Worm (Caenorhabditis elegans) whole organism, L2 larva: ENCODE measurements around the gene cisd-3.1.

Experiments used
- C34F6.9 ChIP-seq: fragments of 150-350 bp; optimal IDR thresholded peaks from 2 replicates; lab custom pipeline; 2014; ENCODE audit warnings: missing biosample characterization, missing genetic modification characterization
- F13H6.1 ChIP-seq: sonication (generic microtip); optimal IDR thresholded peaks from 2 replicates; lab custom pipeline; 2016; ENCODE audit warnings: missing genetic modification characterization, missing compliant biosample characterization
- R02D3.7 ChIP-seq: fragments of 150-350 bp; optimal IDR thresholded peaks from 2 replicates; lab custom pipeline; 2014; ENCODE audit warnings: missing biosample characterization, missing genetic modification characterization
- Y55F3AM.14 ChIP-seq: fragments of 200-800 bp; sonication (Bioruptor generic); optimal IDR thresholded peaks from 2 replicates; lab custom pipeline; 2018; ENCODE audit warnings: mild to moderate bottlenecking, missing genetic modification characterization, missing compliant biosample characterization
- ZK546.5 ChIP-seq: sonication (generic microtip); optimal IDR thresholded peaks from 2 replicates; lab custom pipeline; 2017; ENCODE audit warnings: missing biosample characterization, missing genetic modification characterization
- alr-1 ChIP-seq: fragments of 150-350 bp; optimal IDR thresholded peaks from 2 replicates; lab custom pipeline; 2014; ENCODE audit warnings: missing biosample characterization, missing genetic modification characterization
- aly-2 ChIP-seq: fragments of 150-350 bp; optimal IDR thresholded peaks from 2 replicates; lab custom pipeline; 2014; ENCODE audit warnings: missing biosample characterization, missing genetic modification characterization
- ama-1 ChIP-seq: fragments of 150-350 bp; optimal IDR thresholded peaks from 2 replicates; lab custom pipeline; 2018; ENCODE audit warnings: inconsistent platforms
- blmp-1 ChIP-seq: sonication (generic microtip); optimal IDR thresholded peaks from 2 replicates; lab custom pipeline; 2017; ENCODE audit warnings: missing genetic modification characterization, mild to moderate bottlenecking, missing compliant biosample characterization, antibody characterized with exemption, moderate library complexity; ENCODE audit not compliant: insufficient read depth
- ceh-16 ChIP-seq: fragments of 150-350 bp; optimal IDR thresholded peaks from 2 replicates; lab custom pipeline; 2014; ENCODE audit warnings: missing biosample characterization, missing genetic modification characterization
- ceh-82 ChIP-seq: fragments of 150-350 bp; optimal IDR thresholded peaks from 2 replicates; lab custom pipeline; 2014; ENCODE audit warnings: missing biosample characterization, missing genetic modification characterization
- crh-2 ChIP-seq: sonication (generic microtip); optimal IDR thresholded peaks from 2 replicates; lab custom pipeline; 2017; ENCODE audit warnings: missing biosample characterization, missing genetic modification characterization
- dmd-4 ChIP-seq: sonication (generic microtip); optimal IDR thresholded peaks from 2 replicates; lab custom pipeline; 2017; ENCODE audit warnings: missing biosample characterization, missing genetic modification characterization
- egl-27 ChIP-seq: sonication (generic microtip); optimal IDR thresholded peaks from 3 replicates; lab custom pipeline; 2017; ENCODE audit warnings: missing biosample characterization, missing genetic modification reagents, missing genetic modification characterization
- elt-1 ChIP-seq: fragments of 150-350 bp; optimal IDR thresholded peaks from 2 replicates; lab custom pipeline; 2014; ENCODE audit warnings: missing biosample characterization, missing genetic modification characterization
- elt-3 ChIP-seq: sonication (generic microtip); optimal IDR thresholded peaks from 2 replicates; lab custom pipeline; 2017; ENCODE audit warnings: missing biosample characterization, missing genetic modification characterization
- gmeb-1 ChIP-seq: fragments of 150-350 bp; optimal IDR thresholded peaks from 2 replicates; lab custom pipeline; 2014; ENCODE audit warnings: missing biosample characterization, missing genetic modification characterization
- lin-11 ChIP-seq: fragments of 150-350 bp; sonication (generic microtip); optimal IDR thresholded peaks from 2 replicates; lab custom pipeline; 2014; ENCODE audit warnings: missing biosample characterization, missing genetic modification characterization, inconsistent platforms, mixed read lengths
- lin-13 ChIP-seq: fragments of 150-350 bp; optimal IDR thresholded peaks from 2 replicates; lab custom pipeline; 2014; ENCODE audit warnings: missing biosample characterization, missing genetic modification reagents, missing genetic modification characterization
- lsy-2 ChIP-seq, 2 experiments: fragments of 150-350 bp in 1 of 2; sonication (generic microtip) in 1 of 2; optimal IDR thresholded peaks; 2 replicates each; lab custom pipeline; 2014 to 2017; ENCODE audit warnings: missing biosample characterization in 2 of 2, missing genetic modification characterization in 2 of 2
- mbf-1 ChIP-seq: sonication (generic microtip); optimal IDR thresholded peaks from 2 replicates; lab custom pipeline; 2017; ENCODE audit warnings: missing biosample characterization, missing genetic modification characterization
- mdl-1 ChIP-seq, 2 experiments: fragments of 150-350 bp in 1 of 2; sonication (generic microtip) in 1 of 2; optimal IDR thresholded peaks; 2 replicates each; lab custom pipeline; 2017; ENCODE audit warnings: missing biosample characterization in 2 of 2, missing genetic modification characterization in 2 of 2
- nhr-10 ChIP-seq: sonication (generic microtip); optimal IDR thresholded peaks from 2 replicates; lab custom pipeline; 2017; ENCODE audit warnings: missing biosample characterization, missing genetic modification characterization
- nhr-11 ChIP-seq: fragments of 150-350 bp; optimal IDR thresholded peaks from 2 replicates; lab custom pipeline; 2014; ENCODE audit warnings: missing biosample characterization, missing genetic modification characterization
- nhr-12 ChIP-seq: fragments of 150-350 bp; optimal IDR thresholded peaks from 2 replicates; lab custom pipeline; 2014; ENCODE audit warnings: missing biosample characterization, missing genetic modification characterization
- nhr-129 ChIP-seq: fragments of 150-350 bp; optimal IDR thresholded peaks from 2 replicates; lab custom pipeline; 2014; ENCODE audit warnings: missing biosample characterization, missing genetic modification characterization
- nhr-21 ChIP-seq: fragments of 150-350 bp; optimal IDR thresholded peaks from 2 replicates; lab custom pipeline; 2014; ENCODE audit warnings: missing biosample characterization, missing genetic modification characterization
- nhr-23 ChIP-seq: fragments of 150-350 bp; optimal IDR thresholded peaks from 2 replicates; lab custom pipeline; 2014; ENCODE audit warnings: missing biosample characterization, missing genetic modification reagents, missing genetic modification characterization
- nhr-237 ChIP-seq: fragments of 150-350 bp; optimal IDR thresholded peaks from 2 replicates; lab custom pipeline; 2014; ENCODE audit warnings: missing biosample characterization, missing genetic modification characterization
- nhr-25 ChIP-seq: fragments of 150-350 bp; sonication (generic microtip); optimal IDR thresholded peaks from 3 replicates; lab custom pipeline; 2014; ENCODE audit warnings: missing biosample characterization, missing genetic modification characterization
- nhr-6 ChIP-seq: fragments of 150-350 bp; optimal IDR thresholded peaks from 2 replicates; lab custom pipeline; 2014; ENCODE audit warnings: missing biosample characterization, missing genetic modification characterization
- nhr-77 ChIP-seq: fragments of 150-350 bp; optimal IDR thresholded peaks from 2 replicates; lab custom pipeline; 2014; ENCODE audit warnings: missing biosample characterization, missing genetic modification characterization
- peb-1 ChIP-seq: fragments of 150-350 bp; optimal IDR thresholded peaks from 2 replicates; lab custom pipeline; 2014; ENCODE audit warnings: missing biosample characterization, missing genetic modification characterization
- skn-1 ChIP-seq: sonication (generic microtip); optimal IDR thresholded peaks from 2 replicates; lab custom pipeline; 2017; ENCODE audit warnings: missing biosample characterization, missing genetic modification characterization
- sma-3 ChIP-seq: sonication (generic microtip); optimal IDR thresholded peaks from 2 replicates; lab custom pipeline; 2016; ENCODE audit warnings: missing genetic modification reagents, missing genetic modification characterization, missing compliant biosample characterization
- snpc-4 ChIP-seq: fragments of 150-350 bp; optimal IDR thresholded peaks from 2 replicates; lab custom pipeline; 2014; ENCODE audit warnings: missing biosample characterization, missing genetic modification characterization
- unc-39 ChIP-seq: fragments of 150-350 bp; optimal IDR thresholded peaks from 2 replicates; lab custom pipeline; 2014; ENCODE audit warnings: missing biosample characterization, missing genetic modification characterization
- unc-55 ChIP-seq: fragments of 150-350 bp; sonication (generic microtip); optimal IDR thresholded peaks from 3 replicates; lab custom pipeline; 2014; ENCODE audit warnings: missing biosample characterization, missing genetic modification reagents, missing genetic modification characterization
- unc-62 ChIP-seq: fragments of 150-350 bp; optimal IDR thresholded peaks from 2 replicates; lab custom pipeline; 2014; ENCODE audit warnings: missing biosample characterization, missing genetic modification reagents, missing genetic modification characterization
- zag-1 ChIP-seq: fragments of 150-350 bp; optimal IDR thresholded peaks from 2 replicates; lab custom pipeline; 2014; ENCODE audit warnings: missing biosample characterization, missing genetic modification characterization
- ztf-11 ChIP-seq: sonication (generic microtip); optimal IDR thresholded peaks from 2 replicates; lab custom pipeline; 2017; ENCODE audit warnings: missing biosample characterization, missing genetic modification characterization

cisd-3.1 gene

ce11 chrIII:4568455-4568854 is 25.8 kb downstream of the cisd-3.1 start, which contains the start of gene idhg-1 (continued):
- TF ChIP-seq nhr-10 (tag; lab: Kevin White, UChicago) (no peak), mbf-1 (tag; lab: Kevin White, UChicago) (no peak), nhr-21 (tag; lab: Kevin White, UChicago) (peak; percentile 15), nhr-12 (no peak), aly-2 (tag; lab: Kevin White, UChicago) (no peak), lin-11 (tag; lab: Kevin White, UChicago) (peak; percentile 74), nhr-25 (tag; lab: Kevin White, UChicago) (peak; percentile 56), R02D3.7 (tag; lab: Kevin White, UChicago) (no peak), nhr-23 (tag; lab: Kevin White, UChicago) (no peak), lsy-2 (tag; optimal IDR thresholded peaks at IDR 0.05; lab: Kevin White, UChicago) (peak; percentile 36 to 77), alr-1 (tag; lab: Kevin White, UChicago) (no peak), zag-1 (tag; lab: Kevin White, UChicago) (peak; percentile 11)

ce11 chrIII:4578385-4578903 is 35.8 kb downstream of the cisd-3.1 start, which contains the start of the genes sel-5 and wdr-48:
Gene sel-5 (minus strand): TSS chrIII:4578437.
Gene wdr-48 (plus strand): TSS chrIII:4578853.
- TF ChIP-seq sma-3 (GFP tag; lab: Kevin White, UChicago) = peak; percentile 10
- peak; percentile 58 for TF ChIP-seq C34F6.9 (tag; lab: Kevin White, UChicago)
- TF ChIP-seq R02D3.7 (tag; lab: Kevin White, UChicago) = no peak
- no peak for TF ChIP-seq nhr-21 (tag; lab: Kevin White, UChicago)
- TF ChIP-seq nhr-6 (tag; lab: Kevin White, UChicago) = no peak
- TF ChIP-seq nhr-10 (tag; lab: Kevin White, UChicago) = no peak
- TF ChIP-seq nhr-129 (tag; lab: Kevin White, UChicago) = no peak
- TF ChIP-seq unc-62 = no peak
- no peak for TF ChIP-seq ZK546.5 (tag; lab: Kevin White, UChicago)
- no peak for TF ChIP-seq peb-1 (tag; lab: Kevin White, UChicago)
- TF ChIP-seq nhr-12 = no peak
- no peak for TF ChIP-seq unc-39
- no peak for TF ChIP-seq aly-2 (tag; lab: Kevin White, UChicago)
- TF ChIP-seq nhr-77 = no peak
- no peak for TF ChIP-seq blmp-1 (tag; lab: Kevin White, UChicago)
- TF ChIP-seq nhr-11 (tag; lab: Kevin White, UChicago) = no peak
- TF ChIP-seq dmd-4 (tag; lab: Kevin White, UChicago) = no peak
- no peak for TF ChIP-seq skn-1 (tag; lab: Kevin White, UChicago)
- no peak for TF ChIP-seq mbf-1 (tag; lab: Kevin White, UChicago)
- no peak for TF ChIP-seq zag-1 (tag; lab: Kevin White, UChicago)
- TF ChIP-seq lin-13 = no peak
- TF ChIP-seq ceh-16 (tag; lab: Kevin White, UChicago) = no peak
- peak; percentile 26 for TF ChIP-seq crh-2 (tag; lab: Kevin White, UChicago)
- TF ChIP-seq elt-3 = no peak
- no peak for TF ChIP-seq nhr-25 (tag; lab: Kevin White, UChicago)
- peak in 1 of 2 experiments; percentile 61 for TF ChIP-seq lsy-2 (tag; optimal IDR thresholded peaks at IDR 0.05; lab: Kevin White, UChicago)
- TF ChIP-seq gmeb-1 (tag; lab: Kevin White, UChicago) = peak; percentile 4
- peak; percentile 42 for TF ChIP-seq F13H6.1
- no peak for TF ChIP-seq nhr-23 (tag; lab: Kevin White, UChicago)
- no peak for TF ChIP-seq snpc-4 (tag; lab: Kevin White, UChicago)
- no peak for TF ChIP-seq elt-1 (tag; lab: Kevin White, UChicago)
- TF ChIP-seq alr-1 (tag; lab: Kevin White, UChicago) = no peak
- peak; percentile 23 for TF ChIP-seq lin-11 (tag; lab: Kevin White, UChicago)
- peak; percentile 70 for TF ChIP-seq unc-55 (GFP tag; lab: Kevin White, UChicago)
- no peak for TF ChIP-seq Y55F3AM.14 (GFP tag; lab: Kevin White, UChicago)
- TF ChIP-seq ceh-82 = no peak

- TF ChIP-seq mdl-1 (tag; optimal IDR thresholded peaks at IDR 0.05; lab: Kevin White, UChicago) (no peak), crh-2 (tag; lab: Kevin White, UChicago) (no peak), ama-1 (no peak), nhr-11 (tag; lab: Kevin White, UChicago) (no peak), ceh-16 (tag; lab: Kevin White, UChicago) (no peak), egl-27 (tag; lab: Kevin White, UChicago) (no peak), snpc-4 (tag; lab: Kevin White, UChicago) (no peak), sma-3 (GFP tag; lab: Kevin White, UChicago) (no peak), nhr-129 (tag; lab: Kevin White, UChicago) (no peak), unc-55 (GFP tag; lab: Kevin White, UChicago) (no peak), nhr-237 (no peak), ztf-11 (tag; lab: Kevin White, UChicago) (no peak)
- TF ChIP-seq, all 48 proteins: peak for 0
Observed at ce11 chrIII:4581495-4581894, 38.8 kb downstream of the cisd-3.1 start, which contains the start of gene F35G12.12. Gene F35G12.12 (plus strand): TSS chrIII:4581795.
